Fruit fly (Drosophila melanogaster) whole organism, embryonic: ENCODE measurements around the gene Sodh1.

Source experiments
- B-H1 ChIP-seq: fragments of 200-800 bp; sonication (Bioruptor generic); IDR thresholded peaks from 3 replicates; pipeline ENCODE4 v1.3.6; 2022; ENCODE audit warnings: missing biosample characterization, missing genetic modification characterization
- Bteb2 ChIP-seq: fragments of 200-800 bp; sonication (Bioruptor generic); optimal IDR thresholded peaks from 2 replicates; lab custom pipeline; 2016; ENCODE audit warnings: missing biosample characterization, missing genetic modification characterization
- CG10147 ChIP-seq: fragments of 200-800 bp; sonication (Bioruptor generic); optimal IDR thresholded peaks from 2 replicates; lab custom pipeline; 2019; ENCODE audit warnings: missing biosample characterization, mild to moderate bottlenecking, missing genetic modification characterization, moderate library complexity
- CG10366 ChIP-seq: fragments of 200-800 bp; sonication (Bioruptor generic); IDR thresholded peaks from 2 replicates; pipeline ENCODE4 v1.3.6; 2022; ENCODE audit warnings: missing biosample characterization, missing genetic modification characterization
- CG10654 ChIP-seq: fragments of 200-800 bp; sonication (Bioruptor generic); optimal IDR thresholded peaks from 2 replicates; lab custom pipeline; 2016; ENCODE audit warnings: missing biosample characterization, missing genetic modification characterization
- CG12219 ChIP-seq: fragments of 200-800 bp; sonication (Bioruptor generic); optimal IDR thresholded peaks from 3 replicates; lab custom pipeline; 2018; ENCODE audit warnings: missing biosample characterization, mild to moderate bottlenecking, missing genetic modification characterization
- CG17359 ChIP-seq: fragments of 200-800 bp; sonication (Bioruptor generic); optimal IDR thresholded peaks from 3 replicates; lab custom pipeline; 2018; ENCODE audit warnings: missing biosample characterization, mild to moderate bottlenecking, missing genetic modification characterization, moderate library complexity
- CG18764 ChIP-seq: fragments of 200-800 bp; sonication (Bioruptor generic); optimal IDR thresholded peaks from 3 replicates; lab custom pipeline; 2016; ENCODE audit warnings: missing biosample characterization, missing genetic modification characterization
- CG2199 ChIP-seq: fragments of 200-800 bp; sonication (Bioruptor generic); IDR thresholded peaks from 3 replicates; pipeline ENCODE4 v1.3.6; 2022; ENCODE audit warnings: missing biosample characterization, missing genetic modification characterization
- CG34422 ChIP-seq: fragments of 200-800 bp; sonication (Bioruptor generic); IDR thresholded peaks from 3 replicates; pipeline ENCODE4 v1.3.6; 2022; ENCODE audit warnings: missing biosample characterization, missing genetic modification characterization
- CG4617 ChIP-seq: fragments of 200-800 bp; sonication (Bioruptor generic); optimal IDR thresholded peaks from 3 replicates; lab custom pipeline; 2016; ENCODE audit warnings: missing biosample characterization, missing genetic modification characterization, borderline replicate concordance
- CG4707 ChIP-seq: fragments of 200-800 bp; sonication (Bioruptor generic); optimal IDR thresholded peaks from 2 replicates; lab custom pipeline; 2018; ENCODE audit warnings: missing biosample characterization, mild to moderate bottlenecking, missing genetic modification characterization, moderate library complexity
- CG7987 ChIP-seq: fragments of 200-800 bp; sonication (Bioruptor generic); optimal IDR thresholded peaks from 2 replicates; lab custom pipeline; 2018; ENCODE audit warnings: missing biosample characterization, mild to moderate bottlenecking, missing genetic modification characterization, moderate library complexity
- CG8281 ChIP-seq: fragments of 200-800 bp; sonication (Bioruptor generic); optimal IDR thresholded peaks from 2 replicates; lab custom pipeline; 2018; ENCODE audit warnings: missing biosample characterization, mild to moderate bottlenecking, missing genetic modification characterization, moderate library complexity
- CG8478 ChIP-seq: fragments of >200 bp; optimal IDR thresholded peaks from 2 replicates; lab custom pipeline; 2018
- CG9609 ChIP-seq: fragments of 200-800 bp; sonication (Bioruptor generic); optimal IDR thresholded peaks from 3 replicates; lab custom pipeline; 2016; ENCODE audit warnings: missing biosample characterization, missing genetic modification characterization
- CkIIα-i1 ChIP-seq: fragments of 200-800 bp; sonication (Bioruptor generic); IDR thresholded peaks from 2 replicates; pipeline ENCODE4 v1.3.6; 2022; ENCODE audit warnings: missing biosample characterization, missing genetic modification characterization
- CoRest ChIP-seq: fragments of 200-800 bp; sonication (Bioruptor generic); optimal IDR thresholded peaks from 3 replicates; lab custom pipeline; 2018; ENCODE audit warnings: missing biosample characterization, mild to moderate bottlenecking, missing genetic modification characterization, moderate library complexity
- Deaf1 ChIP-seq: fragments of 200-800 bp; optimal IDR thresholded peaks from 3 replicates; lab custom pipeline; 2019; ENCODE audit warnings: missing biosample characterization, mild to moderate bottlenecking, missing genetic modification characterization, moderate library complexity
- E2f2 ChIP-seq: fragments of 200-800 bp; sonication (Bioruptor generic); IDR thresholded peaks from 2 replicates; pipeline ENCODE4 v1.3.6; 2022; ENCODE audit warnings: missing biosample characterization, missing genetic modification characterization
- ERR ChIP-seq: fragments of 200-800 bp; sonication (Bioruptor generic); optimal IDR thresholded peaks from 2 replicates; lab custom pipeline; 2016; ENCODE audit warnings: missing biosample characterization, missing genetic modification characterization
- Eip74EF ChIP-seq, 2 experiments: fragments of 200-800 bp in 1 of 2; fragments of >200 bp in 1 of 2; sonication (Bioruptor generic) in 1 of 2; optimal IDR thresholded peaks; 2 replicates each; lab custom pipeline; 2017 to 2019; ENCODE audit warnings: missing biosample characterization in 2 of 2, missing genetic modification characterization in 2 of 2, mild to moderate bottlenecking in 1 of 2, moderate library complexity in 1 of 2
- GATAe ChIP-seq: fragments of 200-800 bp; sonication (Bioruptor generic); conservative IDR thresholded peaks from 2 replicates; pipeline ENCODE4 v1.3.6; 2022; ENCODE audit warnings: missing biosample characterization, missing genetic modification characterization
- Hand ChIP-seq: fragments of 200-800 bp; sonication (Bioruptor generic); optimal IDR thresholded peaks from 2 replicates; lab custom pipeline; 2017; ENCODE audit warnings: mild to moderate bottlenecking, missing biosample characterization, missing genetic modification reagents, missing genetic modification characterization
- Med ChIP-seq: fragments of 200-800 bp; sonication (Bioruptor generic); peaks from one replicate; lab custom pipeline; 2016; ENCODE audit warnings: missing biosample characterization, missing genetic modification characterization, mild to moderate bottlenecking, inconsistent platforms, moderate library complexity
- Neu2 ChIP-seq: fragments of 200-800 bp; sonication (Bioruptor generic); optimal IDR thresholded peaks from 3 replicates; lab custom pipeline; 2016; ENCODE audit warnings: missing biosample characterization, missing genetic modification characterization, borderline replicate concordance
- Opbp ChIP-seq: fragments of 200-800 bp; sonication (Bioruptor generic); IDR thresholded peaks from 3 replicates; pipeline ENCODE4 v1.3.6; 2022; ENCODE audit warnings: missing biosample characterization, missing genetic modification characterization; ENCODE audit not compliant: partially characterized antibody
- Ravus ChIP-seq: fragments of 200-800 bp; sonication (Bioruptor generic); IDR thresholded peaks from 2 replicates; pipeline ENCODE4 v1.3.6; 2022; ENCODE audit warnings: missing biosample characterization, missing genetic modification characterization
- Taf1 ChIP-seq: fragments of 200-800 bp; sonication (Bioruptor generic); IDR thresholded peaks from 2 replicates; pipeline ENCODE4 v1.3.6; 2022; ENCODE audit warnings: missing biosample characterization, missing genetic modification characterization
- Vsx1 ChIP-seq: fragments of 200-800 bp; sonication (Bioruptor generic); optimal IDR thresholded peaks from 2 replicates; lab custom pipeline; 2017; ENCODE audit warnings: missing biosample characterization, mild to moderate bottlenecking, missing genetic modification characterization, missing genetic modification reagents
- YL-1 ChIP-seq: fragments of 200-800 bp; sonication (Bioruptor generic); optimal IDR thresholded peaks from 3 replicates; lab custom pipeline; 2017; ENCODE audit warnings: missing biosample characterization, mild to moderate bottlenecking, missing genetic modification characterization
- ap ChIP-seq: fragments of 200-800 bp; sonication (Bioruptor generic); IDR thresholded peaks from 2 replicates; pipeline ENCODE4 v1.3.6; 2022; ENCODE audit warnings: missing biosample characterization, missing genetic modification characterization
- danr ChIP-seq: fragments of 200-800 bp; sonication (Bioruptor generic); IDR thresholded peaks from 2 replicates; pipeline ENCODE4 v1.3.6; 2022; ENCODE audit warnings: missing biosample characterization, missing genetic modification characterization
- emc ChIP-seq: fragments of 200-800 bp; sonication (Bioruptor generic); optimal IDR thresholded peaks from 2 replicates; lab custom pipeline; 2016; ENCODE audit warnings: missing biosample characterization, missing genetic modification characterization
- eve ChIP-seq, 2 experiments: fragments of >200 bp; optimal IDR thresholded peaks; 2 replicates each; lab custom pipeline; 2017; ENCODE audit warnings: missing biosample characterization in 2 of 2, missing genetic modification characterization in 2 of 2
- hbn ChIP-seq: fragments of 200-800 bp; sonication (Bioruptor generic); IDR thresholded peaks from 2 replicates; pipeline ENCODE4 v1.3.6; 2022; ENCODE audit warnings: missing biosample characterization, missing genetic modification characterization; ENCODE audit not compliant: partially characterized antibody
- knrl ChIP-seq: fragments of 200-800 bp; sonication (Bioruptor generic); IDR thresholded peaks from 3 replicates; pipeline ENCODE4 v1.3.6; 2022; ENCODE audit warnings: missing biosample characterization, missing genetic modification characterization; ENCODE audit not compliant: partially characterized antibody
- luna ChIP-seq: fragments of 200-800 bp; sonication (Bioruptor generic); optimal IDR thresholded peaks from 2 replicates; lab custom pipeline; 2016; ENCODE audit warnings: missing biosample characterization, missing genetic modification characterization
- prd ChIP-seq, 3 experiments: fragments of >200 bp in 2 of 3; fragments of 200-800 bp in 1 of 3; sonication (Bioruptor generic) in 1 of 3; optimal IDR thresholded peaks in 2 of 3; IDR thresholded peaks in 1 of 3; 2 replicates in 2 of 3; 3 replicates in 1 of 3; pipeline versions ENCODE4 v1.3.6 to Lab custom; 2017 to 2022; ENCODE audit warnings: missing biosample characterization in 1 of 3, missing genetic modification characterization in 1 of 3
- scrt ChIP-seq: fragments of 200-800 bp; sonication (Bioruptor generic); optimal IDR thresholded peaks from 2 replicates; lab custom pipeline; 2018; ENCODE audit warnings: missing biosample characterization, mild to moderate bottlenecking, missing genetic modification characterization, moderate library complexity
- seq ChIP-seq: fragments of 200-800 bp; sonication (Bioruptor generic); IDR thresholded peaks from 2 replicates; pipeline ENCODE4 v1.3.6; 2022; ENCODE audit warnings: missing biosample characterization, missing genetic modification characterization
- sim ChIP-seq: fragments of 200-800 bp; sonication (Bioruptor generic); IDR thresholded peaks from 2 replicates; pipeline ENCODE4 v1.3.6; 2022; ENCODE audit warnings: missing biosample characterization, missing genetic modification characterization
- ssp ChIP-seq: fragments of 200-800 bp; sonication (Bioruptor generic); IDR thresholded peaks from 2 replicates; pipeline ENCODE4 v1.3.6; 2022; ENCODE audit warnings: missing biosample characterization, missing genetic modification characterization
- tap ChIP-seq: fragments of 200-800 bp; optimal IDR thresholded peaks from 3 replicates; lab custom pipeline; 2019; ENCODE audit warnings: missing biosample characterization, mild to moderate bottlenecking, missing genetic modification characterization, moderate library complexity
- tio ChIP-seq: fragments of 200-800 bp; sonication (Bioruptor generic); optimal IDR thresholded peaks from 2 replicates; lab custom pipeline; 2017; ENCODE audit warnings: missing biosample characterization, missing genetic modification characterization, inconsistent platforms
- wor ChIP-seq: fragments of 200-800 bp; sonication (Bioruptor generic); IDR thresholded peaks from 2 replicates; pipeline ENCODE4 v1.3.6; 2022; ENCODE audit warnings: missing biosample characterization, missing genetic modification characterization
- yki ChIP-seq: fragments of >200 bp; optimal IDR thresholded peaks from 3 replicates; lab custom pipeline; 2018

Gene Sodh1

DNA sequence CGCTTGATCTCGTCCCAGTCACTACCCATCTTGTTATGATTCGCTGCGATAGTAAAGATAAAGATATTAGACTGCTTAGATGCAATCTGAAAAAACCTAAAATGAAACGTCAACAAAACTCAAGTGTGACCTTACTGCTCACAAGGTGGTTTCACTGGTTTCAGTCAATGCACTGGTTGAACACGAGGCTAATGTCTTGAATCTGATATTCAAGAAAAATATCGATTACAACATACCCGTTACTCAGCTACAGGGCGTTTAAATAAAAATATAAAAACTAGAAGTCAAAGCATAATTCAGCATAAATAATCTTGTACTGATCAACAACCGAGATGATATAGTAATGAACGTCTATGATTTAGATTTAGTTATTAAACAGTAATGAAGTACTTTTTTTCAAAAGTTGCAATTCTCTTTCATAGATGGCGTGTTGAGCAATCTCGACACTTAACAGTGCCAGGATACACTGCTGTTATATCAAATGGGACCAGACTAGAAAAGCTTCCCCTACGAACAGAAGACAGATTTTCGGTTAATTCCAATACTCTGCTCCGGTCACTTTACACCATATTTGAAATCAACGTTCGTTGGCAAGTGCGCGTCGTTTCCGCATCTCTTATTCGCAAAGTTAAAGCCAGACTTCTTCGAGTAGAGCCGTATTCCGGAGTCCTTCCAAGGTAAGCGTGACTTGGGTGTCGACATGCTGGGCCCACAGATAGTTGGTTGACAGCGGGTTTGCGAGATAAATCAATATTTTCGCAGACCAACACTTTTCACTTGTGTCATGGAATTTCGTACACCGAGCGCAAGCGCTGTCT lies 22.4 kb downstream of the Sodh1 start, which contains the start of the genes Ufl1 and CG1943 (continued):
- TF ChIP-seq CG9609 (GFP tag; lab: Kevin White, UChicago): no peak
- no peak for TF ChIP-seq CG10654
- no peak for TF ChIP-seq seq (GFP tag; lab: Robert Waterston, UW)
- TF ChIP-seq CG10366 (GFP tag; lab: Robert Waterston, UW): no peak
- TF ChIP-seq luna (GFP tag; lab: Kevin White, UChicago): no peak
- TF ChIP-seq Vsx1 (GFP tag; lab: Kevin White, UChicago): no peak
- no peak for TF ChIP-seq CG12219 (GFP tag; lab: Kevin White, UChicago)
- no peak for TF ChIP-seq hbn
- no peak for TF ChIP-seq Bteb2
- TF ChIP-seq CkIIα-i1 (GFP tag; lab: Robert Waterston, UW): no peak
- TF ChIP-seq CG34422 (GFP tag; lab: Robert Waterston, UW): no peak
- TF ChIP-seq CG8281 (tag; lab: Kevin White, UChicago): no peak
- TF ChIP-seq Eip74EF (GFP tag; optimal IDR thresholded peaks at IDR 0.05; lab: Kevin White, UChicago): peak in 1 of 2 experiments; percentile 62
- no peak for TF ChIP-seq B-H1
- TF ChIP-seq tap (tag; lab: Kevin White, UChicago): no peak
- TF ChIP-seq yki (lab: Kevin White, UChicago): no peak
- TF ChIP-seq knrl (GFP tag; lab: Robert Waterston, UW): no peak
- TF ChIP-seq Taf1: no peak
- no peak for TF ChIP-seq Neu2 (GFP tag; lab: Kevin White, UChicago)
- TF ChIP-seq Ravus (GFP tag; lab: Robert Waterston, UW): no peak
- no peak for TF ChIP-seq eve (GFP tag; optimal IDR thresholded peaks at IDR 0.05; lab: Kevin White, UChicago)
- no peak for TF ChIP-seq CG7987
- TF ChIP-seq CoRest (tag; lab: Kevin White, UChicago): peak; percentile 67
- TF ChIP-seq tio: no peak
- no peak for TF ChIP-seq CG10147 (GFP tag; lab: Kevin White, UChicago)
- no peak for TF ChIP-seq wor (GFP tag; lab: Robert Waterston, UW)
- no peak for TF ChIP-seq ERR (GFP tag; lab: Kevin White, UChicago)
- no peak for TF ChIP-seq E2f2
- no peak for TF ChIP-seq sim (GFP tag; lab: Robert Waterston, UW)
- TF ChIP-seq CG18764 (GFP tag; lab: Kevin White, UChicago): no peak
- TF ChIP-seq YL-1 (GFP tag; lab: Kevin White, UChicago): peak; percentile 69
- no peak for TF ChIP-seq GATAe (GFP tag; lab: Robert Waterston, UW)
- TF ChIP-seq prd (optimal IDR thresholded peaks at IDR 0.05; lab: Kevin White, UChicago): no peak
- no peak for TF ChIP-seq prd (GFP tag; IDR thresholded peaks at IDR 0.05; lab: Robert Waterston, UW)
- TF ChIP-seq Deaf1 (tag; lab: Kevin White, UChicago): no peak
- TF ChIP-seq CG4617 (GFP tag; lab: Kevin White, UChicago): peak; percentile 46
- no peak for TF ChIP-seq danr
- TF ChIP-seq ap (GFP tag; lab: Robert Waterston, UW): no peak
- TF ChIP-seq CG17359: no peak
- no peak for TF ChIP-seq emc
- TF ChIP-seq CG4707 (GFP tag; lab: Kevin White, UChicago): no peak
- no peak for TF ChIP-seq Opbp
- peak; percentile 61 for TF ChIP-seq Med
- no peak for TF ChIP-seq ssp (GFP tag; lab: Robert Waterston, UW)
- TF ChIP-seq CG8478: no peak
- TF ChIP-seq scrt: no peak
- no peak for TF ChIP-seq Hand
- TF ChIP-seq CG2199: no peak
